Fruit fly (Drosophila melanogaster): ENCODE data around the gene AkhR.

- no peak for TF ChIP-seq usp (GFP tag; optimal IDR thresholded peaks at IDR 0.05)
- no peak for TF ChIP-seq CG8478 (optimal IDR thresholded peaks at IDR 0.05)
- no peak for TF ChIP-seq psq (optimal IDR thresholded peaks at IDR 0.05)
- TF ChIP-seq Dll (optimal IDR thresholded peaks at IDR 0.05), result no peak
- TF ChIP-seq pan (optimal IDR thresholded peaks at IDR 0.05), result no peak
- no peak for TF ChIP-seq EcR (GFP tag; optimal IDR thresholded peaks at IDR 0.05)
Measured at dm6 chr2L:6693794-6694254, 22.2 kb downstream of the AkhR start.
